Fruit fly (Drosophila melanogaster): ENCODE data around the gene CG7102.
A peak's percentile ranks its signal among the peaks of the same experiment; 100 is the strongest.

The CG7102 gene

dm6 chr2L:7931218-7931617 is 43.9 kb upstream of the CG7102 start (continued):
- no peak for TF ChIP-seq Sry-δ (GFP tag; optimal IDR thresholded peaks at IDR 0.05)
- TF ChIP-seq dmrt99B (tag; optimal IDR thresholded peaks at IDR 0.05), result peak; percentile 41
- no peak for TF ChIP-seq aop (GFP tag; IDR thresholded peaks at IDR 0.05)
- TF ChIP-seq tgo (GFP tag; IDR thresholded peaks at IDR 0.05), result peak; percentile 35; the same call in 2 of the 3 replicates
- peak; percentile 7 for TF ChIP-seq CG17359 (tag; optimal IDR thresholded peaks at IDR 0.05)
- no peak for TF ChIP-seq lmd (GFP tag; IDR thresholded peaks at IDR 0.05)
- TF ChIP-seq Adf1 (GFP tag; IDR thresholded peaks at IDR 0.05), result no peak
- TF ChIP-seq CG3847 (GFP tag; IDR thresholded peaks at IDR 0.05), result 0 out of 2 replicates have a peak, but pooled peaks have one; percentile 22
- TF ChIP-seq HLH3B (GFP tag; IDR thresholded peaks at IDR 0.05), result peak; percentile 51; the same call in 1 of the 2 replicates
- TF ChIP-seq gem (tag; optimal IDR thresholded peaks at IDR 0.05), result peak; percentile 55
- TF ChIP-seq CG2120 (GFP tag; optimal IDR thresholded peaks at IDR 0.05), result peak; percentile 44
- TF ChIP-seq CG15269 (tag; optimal IDR thresholded peaks at IDR 0.05), result peak; percentile 47
- peak; percentile 62; the same call in 2 of the 3 replicates for TF ChIP-seq row (GFP tag; IDR thresholded peaks at IDR 0.05)
- no peak for TF ChIP-seq Vsx1 (GFP tag; optimal IDR thresholded peaks at IDR 0.05)
- no peak for TF ChIP-seq Nf-YC (tag; optimal IDR thresholded peaks at IDR 0.05)
- no peak for TF ChIP-seq crc (GFP tag; optimal IDR thresholded peaks at IDR 0.05)
- no peak for TF ChIP-seq al (GFP tag; IDR thresholded peaks at IDR 0.05)
- peak; percentile 49 for TF ChIP-seq CG18599 (GFP tag; optimal IDR thresholded peaks at IDR 0.05)
- peak; percentile 29; the same call in 1 of the 3 replicates for TF ChIP-seq Dbx (GFP tag; IDR thresholded peaks at IDR 0.05)
- no peak for TF ChIP-seq Max (GFP tag; optimal IDR thresholded peaks at IDR 0.05)
- TF ChIP-seq Oli (tag; optimal IDR thresholded peaks at IDR 0.05), result peak; percentile 1
- TF ChIP-seq so (GFP tag; IDR thresholded peaks at IDR 0.05), result 0 out of 3 replicates have a peak, but pooled peaks have one; percentile 20
- TF ChIP-seq CG30403 (GFP tag; optimal IDR thresholded peaks at IDR 0.05), result peak; percentile 6
- TF ChIP-seq Meics (GFP tag; optimal IDR thresholded peaks at IDR 0.05), result peak; percentile 4
- TF ChIP-seq CG2678 (tag; optimal IDR thresholded peaks at IDR 0.05), result peak; percentile 42
- peak; percentile 10 for TF ChIP-seq CoRest (tag; optimal IDR thresholded peaks at IDR 0.05)
- no peak for TF ChIP-seq CG4617 (GFP tag; optimal IDR thresholded peaks at IDR 0.05; ENCODE audit: borderline replicate concordance)
- TF ChIP-seq CG6854 (GFP tag; optimal IDR thresholded peaks at IDR 0.05), result peak; percentile 10
- no peak for TF ChIP-seq CG13894 (tag; optimal IDR thresholded peaks at IDR 0.05)
- TF ChIP-seq CG5245 (GFP tag; optimal IDR thresholded peaks at IDR 0.05), result no peak
- TF ChIP-seq slbo (GFP tag; IDR thresholded peaks at IDR 0.05), result peak; percentile 69
- TF ChIP-seq ap (GFP tag; IDR thresholded peaks at IDR 0.05), result 0 out of 2 replicates have a peak, but pooled peaks have one; percentile 18
- TF ChIP-seq NfI (GFP tag; optimal IDR thresholded peaks at IDR 0.05), result peak; percentile 30
- peak; percentile 31 for TF ChIP-seq Sox102F (GFP tag; optimal IDR thresholded peaks at IDR 0.05)
- TF ChIP-seq CG33557 (GFP tag; optimal IDR thresholded peaks at IDR 0.05), result no peak
- peak; percentile 51 for TF ChIP-seq dysf (GFP tag; IDR thresholded peaks at IDR 0.05)
- TF ChIP-seq PHDP (tag; optimal IDR thresholded peaks at IDR 0.05), result peak; percentile 26
- no peak for TF ChIP-seq CG11093 (GFP tag; IDR thresholded peaks at IDR 0.05)
- no peak for TF ChIP-seq emc (GFP tag; optimal IDR thresholded peaks at IDR 0.05)
- 0 out of 2 replicates have a peak, but pooled peaks have one; percentile 29 for TF ChIP-seq Atf6 (GFP tag; IDR thresholded peaks at IDR 0.05)
- TF ChIP-seq sug (tag; optimal IDR thresholded peaks at IDR 0.05), result no peak
- TF ChIP-seq Hr39 (optimal IDR thresholded peaks at IDR 0.05), result no peak
- peak; percentile 40; the same call in 1 of the 2 replicates for TF ChIP-seq Ptx1 (GFP tag; IDR thresholded peaks at IDR 0.05)
- peak in 1 of 2 experiments; percentile 47 for TF ChIP-seq Hr51 (GFP tag; optimal IDR thresholded peaks at IDR 0.05)
- TF ChIP-seq CG9817 (tag; optimal IDR thresholded peaks at IDR 0.05), result peak; percentile 14
- peak; percentile 54 for TF ChIP-seq Hand (GFP tag; optimal IDR thresholded peaks at IDR 0.05)
- TF ChIP-seq lab (GFP tag; optimal IDR thresholded peaks at IDR 0.05), result peak; percentile 32
- TF ChIP-seq grau (tag; optimal IDR thresholded peaks at IDR 0.05), result peak; percentile 43
- TF ChIP-seq CG13424 (tag; optimal IDR thresholded peaks at IDR 0.05), result peak; percentile 17
- TF ChIP-seq sob (GFP tag; IDR thresholded peaks at IDR 0.05), result 0 out of 2 replicates have a peak, but pooled peaks have one; percentile 33
